Worm (Caenorhabditis elegans) whole organism, late embryonic: ENCODE results near the gene Y45F10D.6.

Experiments used
- C38D4.7 ChIP-seq: fragments of 200-800 bp; sonication (Bioruptor generic); optimal IDR thresholded peaks from 2 replicates; lab custom pipeline; 2018; ENCODE audit warnings: mild to moderate bottlenecking, missing genetic modification characterization, moderate library complexity, missing compliant biosample characterization
- F13H6.1 ChIP-seq: sonication (generic microtip); optimal IDR thresholded peaks from 2 replicates; lab custom pipeline; 2016; ENCODE audit warnings: missing genetic modification characterization, missing compliant biosample characterization
- K09A11.1 ChIP-seq: sonication (generic microtip); optimal IDR thresholded peaks from 2 replicates; lab custom pipeline; 2017; ENCODE audit warnings: antibody characterized with exemption, mild to moderate bottlenecking, missing genetic modification characterization, missing compliant biosample characterization; ENCODE audit not compliant: insufficient read depth
- T23F11.4 ChIP-seq: fragments of 200-800 bp; sonication (Bioruptor generic); optimal IDR thresholded peaks from 2 replicates; lab custom pipeline; 2018; ENCODE audit warnings: mild to moderate bottlenecking, missing genetic modification characterization, missing compliant biosample characterization
- ceh-18 ChIP-seq: sonication (generic microtip); optimal IDR thresholded peaks from 2 replicates; lab custom pipeline; 2016; ENCODE audit warnings: missing genetic modification characterization, missing compliant biosample characterization
- ceh-22 ChIP-seq: sonication (generic microtip); optimal IDR thresholded peaks from 2 replicates; lab custom pipeline; 2017; ENCODE audit warnings: missing biosample characterization, missing genetic modification characterization
- ceh-24 ChIP-seq: sonication (generic microtip); optimal IDR thresholded peaks from 2 replicates; lab custom pipeline; 2016; ENCODE audit warnings: mild to moderate bottlenecking, missing genetic modification characterization, missing compliant biosample characterization
- ceh-31 ChIP-seq: sonication (generic microtip); optimal IDR thresholded peaks from 2 replicates; lab custom pipeline; 2016; ENCODE audit warnings: missing genetic modification characterization, missing compliant biosample characterization
- ceh-48 ChIP-seq: sonication (generic microtip); optimal IDR thresholded peaks from 2 replicates; lab custom pipeline; 2016; ENCODE audit warnings: missing genetic modification characterization, inconsistent platforms, missing compliant biosample characterization
- ceh-6 ChIP-seq: fragments of 200-800 bp; sonication (Bioruptor generic); optimal IDR thresholded peaks from 2 replicates; lab custom pipeline; 2018; ENCODE audit warnings: mild to moderate bottlenecking, missing genetic modification characterization, missing compliant biosample characterization
- ceh-9 ChIP-seq: sonication (generic microtip); optimal IDR thresholded peaks from 2 replicates; lab custom pipeline; 2016; ENCODE audit warnings: mild to moderate bottlenecking, missing genetic modification characterization, inconsistent platforms, missing compliant biosample characterization
- elt-2 ChIP-seq: sonication (generic microtip); optimal IDR thresholded peaks from 2 replicates; lab custom pipeline; 2016; ENCODE audit warnings: missing genetic modification reagents, missing genetic modification characterization, missing compliant biosample characterization
- elt-4 ChIP-seq: sonication (generic microtip); optimal IDR thresholded peaks from 2 replicates; lab custom pipeline; 2016; ENCODE audit warnings: missing genetic modification characterization, missing compliant biosample characterization
- fax-1 ChIP-seq: sonication (generic microtip); optimal IDR thresholded peaks from 2 replicates; lab custom pipeline; 2016; ENCODE audit warnings: missing genotype, missing genetic modification characterization, missing compliant biosample characterization
- hlh-30 ChIP-seq: sonication (generic microtip); optimal IDR thresholded peaks from 2 replicates; lab custom pipeline; 2017; ENCODE audit warnings: antibody characterized with exemption, missing genetic modification characterization, missing compliant biosample characterization; ENCODE audit not compliant: insufficient read depth
- hlh-6 ChIP-seq: sonication (generic microtip); optimal IDR thresholded peaks from 2 replicates; lab custom pipeline; 2016; ENCODE audit warnings: missing genotype, missing genetic modification characterization, missing compliant biosample characterization
- lin-11 ChIP-seq: fragments of 200-800 bp; sonication (Bioruptor generic); optimal IDR thresholded peaks from 2 replicates; lab custom pipeline; 2018; ENCODE audit warnings: mild to moderate bottlenecking, missing genetic modification characterization, missing compliant biosample characterization
- madf-2 ChIP-seq: sonication (generic microtip); optimal IDR thresholded peaks from 2 replicates; lab custom pipeline; 2017; ENCODE audit warnings: missing genetic modification characterization, missing compliant biosample characterization
- nfya-1 ChIP-seq: sonication (generic microtip); optimal IDR thresholded peaks from 2 replicates; lab custom pipeline; 2017; ENCODE audit warnings: missing genetic modification characterization, mild to moderate bottlenecking, missing compliant biosample characterization, antibody characterized with exemption, moderate library complexity
- nhr-232 ChIP-seq: sonication (generic microtip); optimal IDR thresholded peaks from 2 replicates; lab custom pipeline; 2016; ENCODE audit warnings: missing genetic modification characterization, missing compliant biosample characterization
- npax-4 ChIP-seq: sonication (generic microtip); optimal IDR thresholded peaks from 2 replicates; lab custom pipeline; 2016; ENCODE audit warnings: missing genetic modification characterization, missing compliant biosample characterization
- odd-2 ChIP-seq: sonication (generic microtip); optimal IDR thresholded peaks from 2 replicates; lab custom pipeline; 2017; ENCODE audit warnings: antibody characterized with exemption, mild to moderate bottlenecking, missing genetic modification characterization, missing compliant biosample characterization
- pag-3 ChIP-seq: sonication (generic microtip); optimal IDR thresholded peaks from 2 replicates; lab custom pipeline; 2016; ENCODE audit warnings: missing compliant biosample characterization, missing genetic modification characterization, borderline replicate concordance
- pqm-1 ChIP-seq: sonication (generic microtip); optimal IDR thresholded peaks from 2 replicates; lab custom pipeline; 2016; ENCODE audit warnings: missing genetic modification characterization, missing compliant biosample characterization
- pros-1 ChIP-seq: fragments of 150-350 bp; optimal IDR thresholded peaks from 2 replicates; lab custom pipeline; 2014; ENCODE audit warnings: missing biosample characterization, missing genetic modification reagents, missing genetic modification characterization
- ref-2 ChIP-seq: sonication (generic microtip); optimal IDR thresholded peaks from 2 replicates; lab custom pipeline; 2016; ENCODE audit warnings: missing genetic modification characterization, missing compliant biosample characterization
- rnt-1 ChIP-seq: sonication (generic microtip); optimal IDR thresholded peaks from 2 replicates; lab custom pipeline; 2016; ENCODE audit warnings: missing genetic modification characterization, missing compliant biosample characterization
- sox-2 ChIP-seq: fragments of 200-800 bp; sonication (Bioruptor generic); IDR thresholded peaks from 2 replicates; pipeline ENCODE4 v1.3.6; 2022; ENCODE audit warnings: missing genetic modification reagents, missing genetic modification characterization, missing compliant biosample characterization
- sox-4 ChIP-seq: sonication (generic microtip); optimal IDR thresholded peaks from 2 replicates; lab custom pipeline; 2017; ENCODE audit warnings: mild to moderate bottlenecking, missing genetic modification characterization, inconsistent platforms, missing compliant biosample characterization
- tbx-2 ChIP-seq: sonication (generic microtip); optimal IDR thresholded peaks from 2 replicates; lab custom pipeline; 2016; ENCODE audit warnings: missing genetic modification characterization, missing compliant biosample characterization
- tbx-7 ChIP-seq: sonication (generic microtip); optimal IDR thresholded peaks from 2 replicates; lab custom pipeline; 2016; ENCODE audit warnings: missing genotype, missing genetic modification characterization, missing compliant biosample characterization
- ttx-3 ChIP-seq: sonication (generic microtip); optimal IDR thresholded peaks from 2 replicates; lab custom pipeline; 2016; ENCODE audit warnings: missing genetic modification reagents, missing genetic modification characterization, missing compliant biosample characterization
- unc-3 ChIP-seq, 2 experiments: fragments of 200-800 bp in 1 of 2; sonication (Bioruptor generic) in 1 of 2; sonication (generic microtip) in 1 of 2; conservative IDR thresholded peaks in 1 of 2; optimal IDR thresholded peaks in 1 of 2; 2 replicates each; pipeline versions ENCODE4 v1.3.6 to Lab custom; 2016 to 2022; ENCODE audit warnings: missing compliant biosample characterization in 2 of 2, missing genetic modification characterization in 2 of 2, missing genetic modification reagents in 1 of 2
- unc-42 ChIP-seq: sonication (generic microtip); optimal IDR thresholded peaks from 2 replicates; lab custom pipeline; 2016; ENCODE audit warnings: missing genotype, missing genetic modification characterization, missing compliant biosample characterization
- unc-55 ChIP-seq: sonication (generic microtip); optimal IDR thresholded peaks from 2 replicates; lab custom pipeline; 2017; ENCODE audit warnings: missing biosample characterization, missing genetic modification reagents, missing genetic modification characterization
- unc-86 ChIP-seq: sonication (generic microtip); optimal IDR thresholded peaks from 2 replicates; lab custom pipeline; 2016; ENCODE audit warnings: missing genetic modification characterization, missing compliant biosample characterization
- zip-5 ChIP-seq: sonication (generic microtip); optimal IDR thresholded peaks from 2 replicates; lab custom pipeline; 2016; ENCODE audit warnings: missing genetic modification characterization, missing compliant biosample characterization

The Y45F10D.6 gene

DNA sequence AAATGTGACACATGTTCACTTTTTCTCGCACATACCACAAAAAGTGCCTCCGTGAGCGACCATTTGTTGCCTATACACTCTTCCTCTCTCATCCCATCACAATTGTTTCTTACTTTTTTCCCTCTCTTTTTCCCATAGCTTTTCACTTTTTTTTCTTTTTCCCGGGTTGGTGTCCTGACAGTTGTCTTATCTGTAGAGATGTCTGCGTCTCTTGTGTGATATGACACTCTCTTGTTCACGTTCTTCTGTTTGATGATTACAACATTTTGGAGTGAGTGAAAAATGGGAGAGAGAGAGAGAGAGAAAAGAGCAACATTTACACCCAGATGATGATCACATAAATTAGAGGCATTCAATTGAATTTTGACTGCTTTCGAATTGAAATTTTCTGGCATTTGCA, 28.7 kb upstream of the Y45F10D.6 start:
- no peak for TF ChIP-seq hlh-30 (tag; lab: Kevin White, UChicago)
- TF ChIP-seq fax-1 = no peak
- peak; percentile 19 for TF ChIP-seq rnt-1 (tag; lab: Kevin White, UChicago)
- TF ChIP-seq unc-55 (GFP tag; lab: Kevin White, UChicago) = peak; percentile 84
- no peak for TF ChIP-seq ref-2
- TF ChIP-seq npax-4 (tag; lab: Kevin White, UChicago) = no peak
- no peak for TF ChIP-seq elt-4
- TF ChIP-seq nfya-1 (tag; lab: Kevin White, UChicago) = peak; percentile 50
- no peak for TF ChIP-seq F13H6.1 (tag; lab: Kevin White, UChicago)
- TF ChIP-seq tbx-7 (tag; lab: Kevin White, UChicago) = no peak
- no peak for TF ChIP-seq ceh-31 (tag; lab: Kevin White, UChicago)
- TF ChIP-seq ceh-18 (tag; lab: Kevin White, UChicago) = peak; percentile 82
- no peak for TF ChIP-seq T23F11.4
- TF ChIP-seq madf-2 (tag; lab: Kevin White, UChicago) = no peak
- no peak for TF ChIP-seq zip-5 (tag; lab: Kevin White, UChicago)
- TF ChIP-seq unc-42 (tag; lab: Kevin White, UChicago) = no peak
- TF ChIP-seq unc-3 (GFP tag; conservative IDR thresholded peaks at IDR 0.05; lab: Robert Waterston, UW) = no peak
- no peak for TF ChIP-seq unc-3 (tag; optimal IDR thresholded peaks at IDR 0.05; lab: Kevin White, UChicago)
- peak; percentile 39 for TF ChIP-seq elt-2 (tag; lab: Kevin White, UChicago)

DNA sequence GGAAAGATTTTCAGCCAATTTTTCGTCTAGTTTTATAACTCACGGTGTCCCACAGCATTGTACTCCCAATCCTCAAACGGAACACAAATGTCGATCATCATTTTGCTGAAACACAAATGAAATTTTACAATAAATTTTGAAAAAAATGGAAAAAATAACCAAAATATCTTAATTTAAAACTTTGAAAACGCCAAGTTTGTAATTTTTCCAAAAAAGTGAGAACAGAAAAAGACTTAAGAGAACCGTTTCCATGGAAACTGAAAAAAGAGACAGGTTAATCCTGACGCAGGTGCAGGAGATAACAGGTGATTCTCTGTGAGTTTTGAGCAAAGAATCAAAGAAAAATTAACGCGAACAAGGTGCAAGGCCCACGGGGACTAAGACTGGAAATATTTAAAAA, 23.2 kb upstream of the Y45F10D.6 start, which contains the start of gene Y45F10D.15:
TSS of gene Y45F10D.15 (minus strand) at position 101 of the 400 bp plus-strand sequence.
- TF ChIP-seq unc-3 (GFP tag; conservative IDR thresholded peaks at IDR 0.05; lab: Robert Waterston, UW) (no peak), unc-3 (tag; optimal IDR thresholded peaks at IDR 0.05; lab: Kevin White, UChicago) (no peak), K09A11.1 (tag; lab: Kevin White, UChicago) (no peak), ceh-31 (tag; lab: Kevin White, UChicago) (no peak), zip-5 (tag; lab: Kevin White, UChicago) (no peak), hlh-30 (tag; lab: Kevin White, UChicago) (no peak), lin-11 (tag; lab: Kevin White, UChicago) (no peak), madf-2 (tag; lab: Kevin White, UChicago) (no peak), sox-2 (GFP tag; lab: Robert Waterston, UW) (no peak), hlh-6 (tag; lab: Kevin White, UChicago) (no peak), ttx-3 (no peak), ceh-9 (tag; lab: Kevin White, UChicago) (no peak), odd-2 (tag; lab: Kevin White, UChicago) (no peak), pros-1 (tag; lab: Kevin White, UChicago) (no peak)
- TF ChIP-seq, all 69 proteins: peak for 0

DNA sequence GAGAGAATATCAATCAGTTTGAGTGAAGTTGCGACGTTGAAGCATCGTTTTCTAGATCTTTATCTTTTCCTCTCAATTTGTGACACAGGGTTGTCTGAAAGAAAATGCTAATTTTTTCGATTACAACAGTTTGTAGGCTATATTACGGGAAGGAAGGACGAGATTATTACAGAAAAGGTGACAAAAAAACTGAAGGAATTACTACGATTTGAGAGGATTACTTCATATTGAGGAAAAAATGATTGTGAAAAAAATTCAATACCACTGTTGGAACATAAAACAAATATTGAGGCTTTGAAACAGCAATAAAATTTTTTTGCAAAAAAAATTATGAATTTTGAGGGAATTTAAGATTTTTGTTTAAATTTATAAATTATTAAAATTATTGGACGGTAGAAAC, 10.0 kb upstream of the Y45F10D.6 start, which contains the start of gene Y45F10D.14:
TSS of gene Y45F10D.14 (minus strand) at position 101 of the 400 bp plus-strand sequence.
- TF ChIP-seq unc-55 (GFP tag; lab: Kevin White, UChicago) (no peak), tbx-7 (tag; lab: Kevin White, UChicago) (no peak), ceh-24 (tag; lab: Kevin White, UChicago) (no peak), ceh-48 (no peak), ceh-22 (tag; lab: Kevin White, UChicago) (no peak), ceh-9 (tag; lab: Kevin White, UChicago) (no peak)

DNA sequence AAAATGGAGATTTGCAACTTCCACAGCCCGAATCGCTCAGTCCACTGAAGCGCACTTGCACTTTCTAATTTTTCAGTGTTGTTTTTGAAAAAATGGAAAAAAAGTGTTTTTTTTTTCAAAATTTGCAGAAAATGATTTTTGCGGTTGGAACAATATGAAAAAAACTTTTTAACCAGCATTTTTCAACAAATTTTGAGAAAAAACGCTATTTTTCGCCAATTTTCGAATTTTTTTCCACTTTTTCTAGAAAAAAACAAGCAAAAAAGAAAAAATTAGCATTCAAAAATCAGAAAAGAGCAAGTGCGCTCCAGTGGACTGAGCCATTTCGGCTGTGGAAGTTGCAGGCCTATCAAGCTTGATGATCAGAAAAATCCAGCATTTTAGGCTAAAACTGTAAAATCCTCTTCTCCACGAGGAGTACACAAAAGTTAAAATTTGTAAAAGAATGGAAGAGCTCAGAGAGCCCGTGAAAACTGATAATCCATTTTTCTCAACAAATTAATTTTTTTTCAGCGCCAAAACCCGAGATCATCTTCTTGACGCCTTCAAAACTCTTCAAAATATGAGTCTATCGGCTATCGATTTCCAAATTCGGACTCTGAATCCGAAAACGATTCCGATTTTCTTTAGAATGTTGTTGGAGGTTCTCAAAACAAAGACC, 2.3 kb downstream of the Y45F10D.6 start:
- TF ChIP-seq pros-1 (tag; lab: Kevin White, UChicago) (no peak), unc-86 (tag; lab: Kevin White, UChicago) (no peak), fax-1 (no peak), ttx-3 (no peak), F13H6.1 (tag; lab: Kevin White, UChicago) (no peak), hlh-6 (tag; lab: Kevin White, UChicago) (no peak), sox-4 (tag; lab: Kevin White, UChicago) (no peak), nhr-232 (tag; lab: Kevin White, UChicago) (no peak), tbx-2 (tag; lab: Kevin White, UChicago) (no peak), ceh-6 (GFP tag; lab: Kevin White, UChicago) (no peak), pag-3 (no peak), pqm-1 (tag; lab: Kevin White, UChicago) (no peak), C38D4.7 (GFP tag; lab: Kevin White, UChicago) (no peak)
